Fruit fly (Drosophila melanogaster): ENCODE data around the gene CG31140.

Gene CG31140

DNA sequence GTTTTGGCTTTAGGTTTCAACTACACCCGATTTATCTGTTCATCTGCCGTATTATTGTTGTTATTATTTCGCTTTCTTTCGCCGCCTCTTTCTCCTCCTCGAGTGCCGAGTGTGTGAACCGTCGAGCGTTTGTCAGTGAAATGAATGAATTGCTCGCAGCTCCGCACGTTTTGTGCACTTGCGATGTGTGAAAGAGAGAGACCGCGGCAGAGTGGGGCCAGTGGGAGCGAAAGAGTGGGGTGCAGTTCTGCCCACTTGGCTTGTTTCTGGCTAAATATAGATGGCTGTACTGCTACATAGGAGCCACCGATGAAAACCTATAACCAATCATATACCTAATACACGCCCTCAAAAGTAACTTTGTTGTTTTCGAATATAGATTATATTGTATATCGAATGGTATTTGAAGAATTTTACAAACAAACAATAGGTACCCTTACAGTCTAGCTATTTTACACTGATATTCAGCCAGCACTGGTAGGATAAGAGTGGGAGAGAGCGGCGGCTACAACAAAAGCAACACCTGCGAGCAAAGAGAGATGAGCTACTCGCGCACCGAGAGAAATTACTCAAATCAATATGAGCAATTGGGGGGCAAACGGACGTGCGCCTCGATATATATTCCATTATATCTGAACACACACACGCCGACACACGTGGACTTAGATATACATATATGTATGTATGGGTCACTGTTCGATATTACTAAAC is 43.6 kb downstream of the CG31140 start (continued):
- TF ChIP-seq fd64A (GFP tag; optimal IDR thresholded peaks at IDR 0.05) (no peak), knrl (GFP tag; IDR thresholded peaks at IDR 0.05; ENCODE audit: partially characterized antibody) (0 out of 3 replicates have a peak, but pooled peaks have one; percentile 33), CG14667 (GFP tag; IDR thresholded peaks at IDR 0.05) (0 out of 2 replicates have a peak, but pooled peaks have one; percentile 18), vvl (GFP tag; IDR thresholded peaks at IDR 0.05) (no peak), sim (GFP tag; IDR thresholded peaks at IDR 0.05) (no peak), CG9797 (GFP tag; optimal IDR thresholded peaks at IDR 0.05) (no peak), CG10267 (tag; optimal IDR thresholded peaks at IDR 0.05) (no peak), CG10959 (GFP tag; IDR thresholded peaks at IDR 0.05) (no peak), CG10654 (GFP tag; optimal IDR thresholded peaks at IDR 0.05) (no peak), CG17328 (GFP tag; IDR thresholded peaks at IDR 0.05) (no peak), zen (tag; optimal IDR thresholded peaks at IDR 0.05) (no peak), CG1529 (GFP tag; optimal IDR thresholded peaks at IDR 0.05) (no peak), Xbp1 (GFP tag; optimal IDR thresholded peaks at IDR 0.05) (no peak), kni (GFP tag; optimal IDR thresholded peaks at IDR 0.05) (peak; percentile 32), Dbx (GFP tag; IDR thresholded peaks at IDR 0.05) (peak; percentile 41; the same call in 1 of the 3 replicates), gcm2 (GFP tag; optimal IDR thresholded peaks at IDR 0.05) (no peak), pb (GFP tag; optimal IDR thresholded peaks at IDR 0.05) (no peak), CG2116 (GFP tag; optimal IDR thresholded peaks at IDR 0.05) (no peak), sc (optimal IDR thresholded peaks at IDR 0.05) (no peak), sc (GFP tag; optimal IDR thresholded peaks at IDR 0.05) (no peak), Fer2 (tag; optimal IDR thresholded peaks at IDR 0.05) (no peak), E2f2 (GFP tag; IDR thresholded peaks at IDR 0.05) (no peak), yki (optimal IDR thresholded peaks at IDR 0.05) (no peak), CG13894 (tag; optimal IDR thresholded peaks at IDR 0.05) (no peak), lola (GFP tag; optimal IDR thresholded peaks at IDR 0.05) (no peak), sug (tag; optimal IDR thresholded peaks at IDR 0.05) (peak; percentile 19), tgo (GFP tag; IDR thresholded peaks at IDR 0.05) (no peak), CG10979 (tag; optimal IDR thresholded peaks at IDR 0.05) (peak; percentile 8), wek (GFP tag; optimal IDR thresholded peaks at IDR 0.05) (no peak), Nf-YB (GFP tag; optimal IDR thresholded peaks at IDR 0.05) (no peak), NC2α (GFP tag; optimal IDR thresholded peaks at IDR 0.05) (no peak), CG42726 (GFP tag; IDR thresholded peaks at IDR 0.05; ENCODE audit: partially characterized antibody) (0 out of 2 replicates have a peak, but pooled peaks have one; percentile 30), MESR4 (GFP tag; optimal IDR thresholded peaks at IDR 0.05) (no peak), gt (GFP tag; IDR thresholded peaks at IDR 0.05) (no peak), TFAM (GFP tag; optimal IDR thresholded peaks at IDR 0.05) (no peak), CG7987 (GFP tag; optimal IDR thresholded peaks at IDR 0.05) (no peak), CG8089 (GFP tag; optimal IDR thresholded peaks at IDR 0.05) (no peak), CG10431 (GFP tag; optimal IDR thresholded peaks at IDR 0.05) (no peak), CG6654 (GFP tag; optimal IDR thresholded peaks at IDR 0.05) (no peak), CG1233 (GFP tag; optimal IDR thresholded peaks at IDR 0.05) (no peak), ase (GFP tag; IDR thresholded peaks at IDR 0.05) (no peak), NC2β (GFP tag; optimal IDR thresholded peaks at IDR 0.05) (no peak), CG4360 (GFP tag; IDR thresholded peaks at IDR 0.05) (no peak), dan (GFP tag; IDR thresholded peaks at IDR 0.05) (no peak), CG13287 (GFP tag; IDR thresholded peaks at IDR 0.05; ENCODE audit: partially characterized antibody) (no peak), Camta (GFP tag; optimal IDR thresholded peaks at IDR 0.05) (no peak), Hey (tag; optimal IDR thresholded peaks at IDR 0.05) (peak; percentile 83), pita (GFP tag; optimal IDR thresholded peaks at IDR 0.05) (no peak), Hr39 (optimal IDR thresholded peaks at IDR 0.05) (no peak), croc (GFP tag; conservative IDR thresholded peaks at IDR 0.05) (no peak), vnd (GFP tag; IDR thresholded peaks at IDR 0.05; ENCODE audit: partially characterized antibody) (0 out of 3 replicates have a peak, but pooled peaks have one; percentile 26)

All from whole organism, embryonic.